Worm (Caenorhabditis elegans): Measurements from ENCODE around the gene sru-44.

Gene sru-44

ce11 chrV:16499006-16499405, 31.3 kb upstream of the sru-44 start, which contains the start of gene F36D3.1:
TSS of gene F36D3.1 (plus strand) at chrV:16499352.
- peak; percentile 38 for TF ChIP-seq efl-1 (GFP tag; optimal IDR thresholded peaks at IDR 0.05)
- TF ChIP-seq attf-5 (GFP tag; optimal IDR thresholded peaks at IDR 0.05) = peak; percentile 21
- TF ChIP-seq him-1 (tag; optimal IDR thresholded peaks at IDR 0.05) = no peak
- TF ChIP-seq snpc-4 (GFP tag; optimal IDR thresholded peaks at IDR 0.05) = no peak
- TF ChIP-seq snpc-4 (tag; optimal IDR thresholded peaks at IDR 0.05) = peak in 2 of 4 experiments; percentile 3 to 45
- peak; percentile 21 for TF ChIP-seq dpl-1 (GFP tag; optimal IDR thresholded peaks at IDR 0.05)
- TF ChIP-seq hmg-1.2 (GFP tag; IDR thresholded peaks at IDR 0.05) = peak; percentile 34; the same call in 1 of the 2 replicates
- no peak for TF ChIP-seq chd-7 (tag; optimal IDR thresholded peaks at IDR 0.05)
- TF ChIP-seq ztf-3 (GFP tag; optimal IDR thresholded peaks at IDR 0.05) = no peak
- TF ChIP-seq lin-35 (GFP tag; optimal IDR thresholded peaks at IDR 0.05) = peak in 1 of 3 experiments; percentile 79
- TF ChIP-seq egrh-3 (GFP tag; IDR thresholded peaks at IDR 0.05) = no peak
- TF ChIP-seq lin-54 (GFP tag; optimal IDR thresholded peaks at IDR 0.05) = peak; percentile 35
- no peak for TF ChIP-seq ceh-79 (tag; optimal IDR thresholded peaks at IDR 0.05)
- TF ChIP-seq nhr-27 (tag; optimal IDR thresholded peaks at IDR 0.05) = no peak
- TF ChIP-seq B0261.1 (tag; optimal IDR thresholded peaks at IDR 0.05) = no peak

ce11 chrV:16497504-16497903, 29.8 kb upstream of the sru-44 start, which contains the start of gene srh-136:
TSS of gene srh-136 (minus strand) at chrV:16497596.
- no peak for TF ChIP-seq attf-3 (GFP tag; conservative IDR thresholded peaks at IDR 0.05)
- TF ChIP-seq C06A6.2 (GFP tag; conservative IDR thresholded peaks at IDR 0.05) = no peak
- no peak for TF ChIP-seq nhr-27 (tag; optimal IDR thresholded peaks at IDR 0.05)
- no peak for TF ChIP-seq mcd-1 (GFP tag; IDR thresholded peaks at IDR 0.05)
- TF ChIP-seq Y53G8AR.9 (GFP tag; conservative IDR thresholded peaks at IDR 0.05) = no peak
- TF ChIP-seq rcor-1 (GFP tag; IDR thresholded peaks at IDR 0.05) = no peak
- TF ChIP-seq nhr-179 (tag; optimal IDR thresholded peaks at IDR 0.05) = no peak
- TF ChIP-seq F33H1.4 (GFP tag; IDR thresholded peaks at IDR 0.05) = no peak
- no peak for TF ChIP-seq sptf-2 (GFP tag; optimal IDR thresholded peaks at IDR 0.05)
- TF ChIP-seq bed-2 (GFP tag; IDR thresholded peaks at IDR 0.05) = no peak
- no peak for TF ChIP-seq zim-3 (tag; optimal IDR thresholded peaks at IDR 0.05)
- TF ChIP-seq B0336.3 (GFP tag; IDR thresholded peaks at IDR 0.05) = no peak
- no peak for TF ChIP-seq tbp1 (GFP tag; optimal IDR thresholded peaks at IDR 0.05)
- TF ChIP-seq snpc-1.1 (tag; optimal IDR thresholded peaks at IDR 0.05; ENCODE audit: insufficient read depth) = no peak
- no peak for TF ChIP-seq lin-54 (GFP tag; optimal IDR thresholded peaks at IDR 0.05)
- TF ChIP-seq bed-1 (GFP tag; IDR thresholded peaks at IDR 0.05) = no peak
- TF ChIP-seq mxl-1 (tag; optimal IDR thresholded peaks at IDR 0.05) = no peak
- TF ChIP-seq egrh-3 (GFP tag; IDR thresholded peaks at IDR 0.05) = no peak
- no peak for TF ChIP-seq dpff-1 (tag; optimal IDR thresholded peaks at IDR 0.05)
- no peak for TF ChIP-seq repo-1 (tag; optimal IDR thresholded peaks at IDR 0.05)

DNA sequence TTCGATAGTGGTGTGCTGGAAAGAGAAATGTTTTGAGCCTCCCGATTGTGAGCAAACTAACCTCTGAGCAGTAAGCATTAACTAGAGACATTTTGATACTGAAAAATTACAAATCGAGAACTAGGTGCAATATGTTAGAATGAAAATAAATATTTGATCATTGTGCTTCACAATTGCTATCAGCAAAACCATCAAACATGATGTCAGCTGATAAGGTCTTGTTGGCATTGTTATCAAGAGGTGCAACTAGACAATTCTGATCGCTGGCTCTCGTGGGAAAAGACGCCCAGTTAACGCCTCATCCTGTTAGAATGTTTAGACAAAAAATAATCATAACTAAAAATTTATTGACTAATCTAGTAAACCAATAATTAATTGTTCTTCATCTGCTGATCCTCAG, 26.6 kb upstream of the sru-44 start, which contains the start of gene comt-2:
TSS of gene comt-2 (minus strand) at position 131 of the 400 bp plus-strand sequence.
- TF ChIP-seq Y56A3A.18 (GFP tag; IDR thresholded peaks at IDR 0.05) (no peak), rcor-1 (GFP tag; IDR thresholded peaks at IDR 0.05) (no peak), sptf-2 (GFP tag; optimal IDR thresholded peaks at IDR 0.05) (no peak), nhr-80 (tag; optimal IDR thresholded peaks at IDR 0.05) (peak; percentile 49), B0019.2 (GFP tag; conservative IDR thresholded peaks at IDR 0.05) (no peak), ceh-27 (GFP tag; optimal IDR thresholded peaks at IDR 0.05) (no peak), let-607 (tag; optimal IDR thresholded peaks at IDR 0.05) (no peak), madf-3 (GFP tag; IDR thresholded peaks at IDR 0.05) (no peak)

All from whole organism, young adult.